Worm (Caenorhabditis elegans): ENCODE measurements around the gene dot-1.4.

- no peak for TF ChIP-seq aly-1 (tag; optimal IDR thresholded peaks at IDR 0.05)
- no peak for TF ChIP-seq ama-1 (optimal IDR thresholded peaks at IDR 0.05)
- no peak for TF ChIP-seq F13C5.2 (tag; optimal IDR thresholded peaks at IDR 0.05)
- no peak for TF ChIP-seq flt-1 (GFP tag; IDR thresholded peaks at IDR 0.05)
- no peak for TF ChIP-seq hmg-4 (GFP tag; optimal IDR thresholded peaks at IDR 0.05)
- TF ChIP-seq ceh-13 (GFP tag; optimal IDR thresholded peaks at IDR 0.05), result no peak
- TF ChIP-seq tra-4 (tag; optimal IDR thresholded peaks at IDR 0.05), result no peak
- TF ChIP-seq tbx-11 (GFP tag; IDR thresholded peaks at IDR 0.05), result no peak
Measured at ce11 chrX:11959838-11960237, 28.4 kb upstream of the dot-1.4 start, which contains the start of gene C49F5.8.
